Worm (Caenorhabditis elegans) whole organism, L1 larva: Measurements from ENCODE around the gene cdc-25.3.

Experiments used
- C16A3.4 ChIP-seq: fragments of 150-350 bp; optimal IDR thresholded peaks from 2 replicates; lab custom pipeline; 2014; ENCODE audit warnings: missing biosample characterization, missing genetic modification characterization
- C34B4.2 ChIP-seq: sonication (generic microtip); optimal IDR thresholded peaks from 2 replicates; lab custom pipeline; 2017; ENCODE audit warnings: mild to moderate bottlenecking, missing genetic modification characterization, missing compliant biosample characterization
- F16B12.6 ChIP-seq: fragments of 150-350 bp; optimal IDR thresholded peaks from 2 replicates; lab custom pipeline; 2014; ENCODE audit warnings: missing biosample characterization, missing genetic modification characterization
- Y116A8C.19 ChIP-seq: sonication (generic microtip); optimal IDR thresholded peaks from 2 replicates; lab custom pipeline; 2016; ENCODE audit warnings: missing compliant biosample characterization, missing genetic modification characterization, borderline replicate concordance
- alr-1 ChIP-seq: fragments of 200-800 bp; sonication (Bioruptor generic); optimal IDR thresholded peaks from 2 replicates; lab custom pipeline; 2018; ENCODE audit warnings: borderline replicate concordance, mild to moderate bottlenecking, missing genetic modification characterization, missing compliant biosample characterization
- aly-2 ChIP-seq: fragments of 150-350 bp; optimal IDR thresholded peaks from 2 replicates; lab custom pipeline; 2014; ENCODE audit warnings: missing biosample characterization, missing genetic modification characterization
- ceh-63 ChIP-seq: fragments of 200-800 bp; sonication (Bioruptor generic); optimal IDR thresholded peaks from 2 replicates; lab custom pipeline; 2018; ENCODE audit warnings: mild to moderate bottlenecking, missing genetic modification characterization, missing compliant biosample characterization
- ceh-8 ChIP-seq: fragments of 200-800 bp; sonication (Bioruptor generic); optimal IDR thresholded peaks from 2 replicates; lab custom pipeline; 2018; ENCODE audit warnings: mild to moderate bottlenecking, missing genetic modification characterization, moderate library complexity, missing compliant biosample characterization
- ceh-82 ChIP-seq, 3 experiments: fragments of 150-350 bp in 1 of 3; sonication (generic microtip) in 2 of 3; optimal IDR thresholded peaks; 2 replicates each; lab custom pipeline; 2014 to 2017; ENCODE audit warnings: missing biosample characterization in 3 of 3, missing genetic modification characterization in 3 of 3
- ceh-88 ChIP-seq: fragments of 200-800 bp; sonication (Bioruptor generic); IDR thresholded peaks from 2 replicates; pipeline ENCODE4 v1.3.6; 2022; ENCODE audit warnings: missing genetic modification characterization, missing compliant biosample characterization
- ceh-90 ChIP-seq: sonication (generic microtip); optimal IDR thresholded peaks from 2 replicates; lab custom pipeline; 2016; ENCODE audit warnings: missing genetic modification characterization, missing compliant biosample characterization
- dpl-1 ChIP-seq, 3 experiments: fragments of 150-350 bp in 2 of 3; sonication (generic microtip) in 1 of 3; optimal IDR thresholded peaks; 2 replicates each; lab custom pipeline; 2014 to 2017; ENCODE audit warnings: missing biosample characterization in 3 of 3, missing genetic modification characterization in 3 of 3, missing genetic modification reagents in 3 of 3
- dsc-1 ChIP-seq: sonication (generic microtip); optimal IDR thresholded peaks from 2 replicates; lab custom pipeline; 2016; ENCODE audit warnings: mild to moderate bottlenecking, missing genetic modification characterization, missing compliant biosample characterization
- elt-2 ChIP-seq: sonication (generic microtip); optimal IDR thresholded peaks from 2 replicates; lab custom pipeline; 2016; ENCODE audit warnings: missing genetic modification characterization, mild to moderate bottlenecking, inconsistent platforms, missing compliant biosample characterization, missing genetic modification reagents
- fkh-10 ChIP-seq: sonication (generic microtip); optimal IDR thresholded peaks from 2 replicates; lab custom pipeline; 2017; ENCODE audit warnings: missing biosample characterization, missing genetic modification reagents, missing genetic modification characterization
- fkh-8 ChIP-seq: sonication (generic microtip); optimal IDR thresholded peaks from 2 replicates; lab custom pipeline; 2016; ENCODE audit warnings: mild to moderate bottlenecking, missing genetic modification characterization, missing compliant biosample characterization
- fos-1 ChIP-seq: fragments of 150-350 bp; optimal IDR thresholded peaks from 2 replicates; lab custom pipeline; 2014; ENCODE audit warnings: missing biosample characterization, missing genetic modification characterization
- grh-1 ChIP-seq: fragments of 200-800 bp; sonication (Bioruptor generic); IDR thresholded peaks from 2 replicates; pipeline ENCODE4 v1.3.6; 2022; ENCODE audit warnings: missing genetic modification reagents, missing genetic modification characterization, missing compliant biosample characterization
- hlh-17 ChIP-seq: fragments of 200-800 bp; sonication (Bioruptor generic); optimal IDR thresholded peaks from 2 replicates; lab custom pipeline; 2018; ENCODE audit warnings: missing genetic modification characterization, mild to moderate bottlenecking, missing compliant biosample characterization, moderate library complexity, borderline replicate concordance
- irx-1 ChIP-seq: sonication (generic microtip); optimal IDR thresholded peaks from 2 replicates; lab custom pipeline; 2016; ENCODE audit warnings: missing genetic modification characterization, missing compliant biosample characterization
- isw-1 ChIP-seq: fragments of 200-800 bp; sonication (Bioruptor generic); IDR thresholded peaks from 2 replicates; pipeline ENCODE4 v1.3.6; 2022; ENCODE audit warnings: missing genetic modification characterization, missing compliant biosample characterization
- jun-1 ChIP-seq: fragments of 150-350 bp; optimal IDR thresholded peaks from 2 replicates; lab custom pipeline; 2014; ENCODE audit warnings: missing biosample characterization, missing genetic modification reagents, missing genetic modification characterization
- lin-14 ChIP-seq: fragments of 200-800 bp; sonication (Bioruptor generic); optimal IDR thresholded peaks from 2 replicates; lab custom pipeline; 2018; ENCODE audit warnings: mild to moderate bottlenecking, missing genetic modification characterization, moderate library complexity, missing compliant biosample characterization
- lin-15B ChIP-seq: fragments of 150-350 bp; sonication (generic microtip); optimal IDR thresholded peaks from 3 replicates; lab custom pipeline; 2014; ENCODE audit warnings: missing biosample characterization, missing genetic modification characterization
- lin-35 ChIP-seq, 2 experiments: fragments of 150-350 bp; optimal IDR thresholded peaks; 2 replicates each; lab custom pipeline; 2014; ENCODE audit warnings: missing biosample characterization in 2 of 2, missing genetic modification characterization in 2 of 2, missing genetic modification reagents in 2 of 2
- lir-3 ChIP-seq: sonication (generic microtip); optimal IDR thresholded peaks from 2 replicates; lab custom pipeline; 2016; ENCODE audit warnings: mild to moderate bottlenecking, missing genetic modification characterization, moderate library complexity, missing compliant biosample characterization; ENCODE audit not compliant: poor library complexity
- lsy-2 ChIP-seq, 2 experiments: fragments of 150-350 bp; optimal IDR thresholded peaks; 2 replicates each; lab custom pipeline; 2014; ENCODE audit warnings: missing biosample characterization in 2 of 2, missing genetic modification characterization in 2 of 2
- mdl-1 ChIP-seq, 2 experiments: fragments of 150-350 bp; optimal IDR thresholded peaks; 2 replicates each; lab custom pipeline; 2014 to 2017; ENCODE audit warnings: missing biosample characterization in 2 of 2, missing genetic modification characterization in 2 of 2, inconsistent platforms in 1 of 2
- nhr-47 ChIP-seq: sonication (generic microtip); optimal IDR thresholded peaks from 2 replicates; lab custom pipeline; 2016; ENCODE audit warnings: mild to moderate bottlenecking, missing genetic modification characterization, moderate library complexity, missing compliant biosample characterization
- nhr-77 ChIP-seq: fragments of 150-350 bp; optimal IDR thresholded peaks from 2 replicates; lab custom pipeline; 2014; ENCODE audit warnings: missing biosample characterization, missing genetic modification characterization
- pag-3 ChIP-seq: sonication (generic microtip); optimal IDR thresholded peaks from 2 replicates; lab custom pipeline; 2017; ENCODE audit warnings: missing genetic modification characterization, mild to moderate bottlenecking, missing compliant biosample characterization, antibody characterized with exemption, borderline replicate concordance; ENCODE audit not compliant: insufficient read depth
- pqm-1 ChIP-seq: sonication (generic microtip); optimal IDR thresholded peaks from 3 replicates; lab custom pipeline; 2017; ENCODE audit warnings: missing biosample characterization, missing genetic modification characterization
- rnt-1 ChIP-seq: sonication (generic microtip); optimal IDR thresholded peaks from 2 replicates; lab custom pipeline; 2016; ENCODE audit warnings: mild to moderate bottlenecking, missing genetic modification characterization, moderate library complexity, missing compliant biosample characterization
- skn-1 ChIP-seq: fragments of 150-350 bp; optimal IDR thresholded peaks from 2 replicates; lab custom pipeline; 2014; ENCODE audit warnings: missing biosample characterization, missing genetic modification characterization
- snu-23 ChIP-seq: sonication (generic microtip); optimal IDR thresholded peaks from 2 replicates; lab custom pipeline; 2016; ENCODE audit warnings: missing genetic modification characterization, missing compliant biosample characterization
- sox-4 ChIP-seq: sonication (generic microtip); optimal IDR thresholded peaks from 2 replicates; lab custom pipeline; 2016; ENCODE audit warnings: missing genetic modification characterization, missing compliant biosample characterization
- sptf-1 ChIP-seq: fragments of 150-350 bp; optimal IDR thresholded peaks from 2 replicates; lab custom pipeline; 2014; ENCODE audit warnings: missing biosample characterization, missing genetic modification characterization
- sup-37 ChIP-seq: fragments of 200-800 bp; sonication (Bioruptor generic); optimal IDR thresholded peaks from 2 replicates; lab custom pipeline; 2018; ENCODE audit warnings: mild to moderate bottlenecking, missing genetic modification characterization, missing compliant biosample characterization
- swsn-7 ChIP-seq: sonication (generic microtip); optimal IDR thresholded peaks from 2 replicates; lab custom pipeline; 2016; ENCODE audit warnings: missing genetic modification characterization, missing compliant biosample characterization
- tbx-2 ChIP-seq: sonication (generic microtip); optimal IDR thresholded peaks from 2 replicates; lab custom pipeline; 2016; ENCODE audit warnings: missing genetic modification characterization, missing compliant biosample characterization
- tlp-1 ChIP-seq: fragments of 150-350 bp; optimal IDR thresholded peaks from 2 replicates; lab custom pipeline; 2014; ENCODE audit warnings: missing biosample characterization, missing genetic modification characterization
- unc-86 ChIP-seq: sonication (generic microtip); optimal IDR thresholded peaks from 2 replicates; lab custom pipeline; 2016; ENCODE audit warnings: missing genetic modification characterization, missing compliant biosample characterization
- vab-15 ChIP-seq: sonication (generic microtip); optimal IDR thresholded peaks from 2 replicates; lab custom pipeline; 2017; ENCODE audit warnings: missing genotype, mild to moderate bottlenecking, missing genetic modification characterization, missing compliant biosample characterization
- xbp-1 ChIP-seq: sonication (generic microtip); optimal IDR thresholded peaks from 2 replicates; lab custom pipeline; 2016; ENCODE audit warnings: missing genetic modification characterization, missing compliant biosample characterization
- zag-1 ChIP-seq: fragments of 150-350 bp; optimal IDR thresholded peaks from 2 replicates; lab custom pipeline; 2014; ENCODE audit warnings: missing biosample characterization, missing genetic modification characterization
- zip-4 ChIP-seq: fragments of 200-800 bp; sonication (Bioruptor generic); optimal IDR thresholded peaks from 2 replicates; lab custom pipeline; 2018; ENCODE audit warnings: mild to moderate bottlenecking, missing genetic modification characterization, moderate library complexity, missing compliant biosample characterization
- ztf-4 ChIP-seq: fragments of 150-350 bp; optimal IDR thresholded peaks from 2 replicates; lab custom pipeline; 2014; ENCODE audit warnings: missing biosample characterization, missing genetic modification characterization

Gene cdc-25.3

ce11 chrIII:8904914-8905665, 12.6 kb downstream of the cdc-25.3 start, which contains the start of gene unc-32 (continued):
- TF ChIP-seq dsc-1 (tag; lab: Kevin White, UChicago) = peak; percentile 41
- peak; percentile 84 for TF ChIP-seq lin-14 (GFP tag; lab: Kevin White, UChicago)
- TF ChIP-seq F16B12.6 (tag; lab: Kevin White, UChicago) = no peak
- peak; percentile 58 for TF ChIP-seq lin-15B (tag; lab: Kevin White, UChicago)
- TF ChIP-seq zip-4 = peak; percentile 1
- TF ChIP-seq xbp-1 = peak; percentile 28
- TF ChIP-seq ztf-4 (tag; lab: Kevin White, UChicago) = no peak
- peak; percentile 56 for TF ChIP-seq snu-23 (GFP tag; lab: Kevin White, UChicago)
- TF ChIP-seq ceh-82 (tag; optimal IDR thresholded peaks at IDR 0.05; lab: Kevin White, UChicago) = peak in 2 of 3 experiments; percentile 26 to 72
- TF ChIP-seq ceh-63 (GFP tag; lab: Kevin White, UChicago) = no peak
- TF ChIP-seq fkh-8 = peak; percentile 80
- TF ChIP-seq fos-1 (tag; lab: Kevin White, UChicago) = peak; percentile 11
- TF ChIP-seq lir-3 = no peak
- peak; percentile 40 for TF ChIP-seq unc-86 (tag; lab: Kevin White, UChicago)
- peak; percentile 35 for TF ChIP-seq swsn-7 (tag; lab: Kevin White, UChicago)
- peak; percentile 44 for TF ChIP-seq nhr-47 (tag; lab: Kevin White, UChicago)
- no peak for TF ChIP-seq rnt-1
- no peak for TF ChIP-seq ceh-8
- peak in 1 of 2 experiments; percentile 18 for TF ChIP-seq mdl-1 (tag; optimal IDR thresholded peaks at IDR 0.05; lab: Kevin White, UChicago)
- no peak for TF ChIP-seq irx-1 (tag; lab: Kevin White, UChicago)
- TF ChIP-seq sptf-1 (tag; lab: Kevin White, UChicago) = no peak

- peak; percentile 95 for TF ChIP-seq grh-1 (GFP tag; lab: Robert Waterston, UW)
- TF ChIP-seq jun-1 (tag; lab: Kevin White, UChicago) = peak; percentile 92
- TF ChIP-seq ceh-90 = peak; percentile 56
- peak; percentile 74 for TF ChIP-seq F16B12.6 (tag; lab: Kevin White, UChicago)
- TF ChIP-seq ztf-4 (tag; lab: Kevin White, UChicago) = peak; percentile 94
- TF ChIP-seq nhr-77 (tag; lab: Kevin White, UChicago) = peak; percentile 91
- TF ChIP-seq elt-2 (tag; lab: Kevin White, UChicago) = peak; percentile 86
- TF ChIP-seq aly-2 (tag; lab: Kevin White, UChicago) = peak; percentile 90
- TF ChIP-seq alr-1 = no peak
- peak; percentile 97 to 98 for TF ChIP-seq lin-35 (GFP tag; optimal IDR thresholded peaks at IDR 0.05; lab: Kevin White, UChicago)
- TF ChIP-seq irx-1 (tag; lab: Kevin White, UChicago) = peak; percentile 97
- peak; percentile 97 for TF ChIP-seq isw-1 (GFP tag; lab: Robert Waterston, UW)
- TF ChIP-seq sup-37 (GFP tag; lab: Kevin White, UChicago) = peak; percentile 95
- TF ChIP-seq skn-1 (tag; lab: Kevin White, UChicago) = peak; percentile 94
- TF ChIP-seq ceh-88 (GFP tag; lab: Robert Waterston, UW) = peak; percentile 91
- peak; percentile 99 for TF ChIP-seq lin-14 (GFP tag; lab: Kevin White, UChicago)
- peak; percentile 94 for TF ChIP-seq C16A3.4 (tag; lab: Kevin White, UChicago)
- no peak for TF ChIP-seq Y116A8C.19 (tag; lab: Kevin White, UChicago)
- TF ChIP-seq hlh-17 = no peak
- TF ChIP-seq pqm-1 (tag; lab: Kevin White, UChicago) = no peak
- peak; percentile 95 for TF ChIP-seq xbp-1
- peak; percentile 100 for TF ChIP-seq lsy-2 (tag; optimal IDR thresholded peaks at IDR 0.05; lab: Kevin White, UChicago)
- TF ChIP-seq mdl-1 (tag; optimal IDR thresholded peaks at IDR 0.05; lab: Kevin White, UChicago) = peak in 1 of 2 experiments; percentile 92
- peak; percentile 90 for TF ChIP-seq C34B4.2 (tag; lab: Kevin White, UChicago)
- TF ChIP-seq dpl-1 (GFP tag; optimal IDR thresholded peaks at IDR 0.05; lab: Kevin White, UChicago) = peak; percentile 96 to 97 (median 96)
- TF ChIP-seq fkh-8 = peak; percentile 96
- peak; percentile 97 for TF ChIP-seq swsn-7 (tag; lab: Kevin White, UChicago)
- peak; percentile 99 for TF ChIP-seq snu-23 (GFP tag; lab: Kevin White, UChicago)
- no peak for TF ChIP-seq pag-3 (tag; lab: Kevin White, UChicago)
- TF ChIP-seq lin-15B (tag; lab: Kevin White, UChicago) = peak; percentile 98
- TF ChIP-seq lir-3 = peak; percentile 80
- TF ChIP-seq tlp-1 = no peak
- TF ChIP-seq zag-1 (tag; lab: Kevin White, UChicago) = no peak
- TF ChIP-seq sox-4 (tag; lab: Kevin White, UChicago) = peak; percentile 86
- TF ChIP-seq fkh-10 = peak; percentile 85
- TF ChIP-seq tbx-2 (tag; lab: Kevin White, UChicago) = peak; percentile 96
- TF ChIP-seq vab-15 (tag; lab: Kevin White, UChicago) = peak; percentile 62
These were observed 13.7 kb downstream of the cdc-25.3 start, which contains the start of gene lin-9 for ce11 chrIII:8904044-8904443. Gene lin-9 (minus strand): TSS chrIII:8904131.
